Fruit fly (Drosophila melanogaster) whole organism, embryonic: ENCODE results near the gene CG18577.

Experiments used
- Bdp1 ChIP-seq: fragments of 200-800 bp; sonication (Bioruptor generic); optimal IDR thresholded peaks from 3 replicates; lab custom pipeline; 2016; ENCODE audit warnings: missing biosample characterization, missing genetic modification characterization
- CG2120 ChIP-seq: fragments of 200-800 bp; sonication (Bioruptor generic); optimal IDR thresholded peaks from 3 replicates; lab custom pipeline; 2016; ENCODE audit warnings: missing biosample characterization, missing genetic modification characterization
- CG4617 ChIP-seq: fragments of 200-800 bp; sonication (Bioruptor generic); optimal IDR thresholded peaks from 3 replicates; lab custom pipeline; 2016; ENCODE audit warnings: missing biosample characterization, missing genetic modification characterization, borderline replicate concordance
- CG7745 ChIP-seq: fragments of 200-800 bp; sonication (Bioruptor generic); optimal IDR thresholded peaks from 2 replicates; lab custom pipeline; 2018; ENCODE audit warnings: missing biosample characterization, mild to moderate bottlenecking, missing genetic modification characterization, moderate library complexity
- CkIIα-i1 ChIP-seq: fragments of 200-800 bp; sonication (Bioruptor generic); IDR thresholded peaks from 2 replicates; pipeline ENCODE4 v1.3.6; 2022; ENCODE audit warnings: missing biosample characterization, missing genetic modification characterization
- Fer2 ChIP-seq: fragments of 200-800 bp; sonication (Bioruptor generic); optimal IDR thresholded peaks from 2 replicates; lab custom pipeline; 2018; ENCODE audit warnings: missing biosample characterization, mild to moderate bottlenecking, missing genetic modification characterization, moderate library complexity
- HLH54F ChIP-seq: fragments of 200-800 bp; sonication (Bioruptor generic); optimal IDR thresholded peaks from 3 replicates; lab custom pipeline; 2016; ENCODE audit warnings: missing biosample characterization, missing genetic modification characterization
- HmgZ ChIP-seq: fragments of 200-800 bp; sonication (Bioruptor generic); optimal IDR thresholded peaks from 2 replicates; lab custom pipeline; 2018; ENCODE audit warnings: missing biosample characterization, mild to moderate bottlenecking, missing genetic modification characterization
- Lhr ChIP-seq: fragments of 200-800 bp; sonication (Bioruptor generic); optimal IDR thresholded peaks from 3 replicates; lab custom pipeline; 2017; ENCODE audit warnings: mild to moderate bottlenecking, missing biosample characterization, missing genetic modification reagents, missing genetic modification characterization
- Sox102F ChIP-seq: fragments of 200-800 bp; sonication (Bioruptor generic); optimal IDR thresholded peaks from 2 replicates; lab custom pipeline; 2018; ENCODE audit warnings: missing biosample characterization, mild to moderate bottlenecking, missing genetic modification characterization, moderate library complexity
- br ChIP-seq: fragments of >200 bp; optimal IDR thresholded peaks from 2 replicates; lab custom pipeline; 2017
- btn ChIP-seq: fragments of 200-800 bp; sonication (Bioruptor generic); optimal IDR thresholded peaks from 2 replicates; lab custom pipeline; 2016; ENCODE audit warnings: missing biosample characterization, missing genetic modification characterization
- jing ChIP-seq: fragments of 200-800 bp; sonication (Bioruptor generic); optimal IDR thresholded peaks from 2 replicates; lab custom pipeline; 2018; ENCODE audit warnings: missing biosample characterization, mild to moderate bottlenecking, missing genetic modification characterization
- pita ChIP-seq: fragments of 200-800 bp; sonication (Bioruptor generic); optimal IDR thresholded peaks from 2 replicates; lab custom pipeline; 2017; ENCODE audit warnings: missing biosample characterization, mild to moderate bottlenecking, missing genetic modification characterization

dm6 chr3R:11209801-11210402 is 14.0 kb downstream of the CG18577 start, which contains the start of the genes SdhC and Tctp:
- TF ChIP-seq br (no peak), jing (no peak), CG2120 (GFP tag; lab: Kevin White, UChicago) (peak; percentile 73), Sox102F (GFP tag; lab: Kevin White, UChicago) (no peak), HmgZ (tag; lab: Kevin White, UChicago) (peak; percentile 40), Fer2 (tag; lab: Kevin White, UChicago) (no peak), Bdp1 (GFP tag; lab: Kevin White, UChicago) (no peak), CG7745 (tag; lab: Kevin White, UChicago) (no peak), Lhr (peak; percentile 58), btn (GFP tag; lab: Kevin White, UChicago) (no peak), CG4617 (GFP tag; lab: Kevin White, UChicago) (peak; percentile 38), HLH54F (GFP tag; lab: Kevin White, UChicago) (peak; percentile 39), CkIIα-i1 (no peak), pita (GFP tag; lab: Kevin White, UChicago) (no peak)
